Worm (Caenorhabditis elegans) whole organism, young adult: ENCODE results near the gene bicd-1.
A peak's percentile ranks its signal among the peaks of the same experiment; 100 is the strongest.

Experiments
- B0261.1 ChIP-seq: sonication (generic microtip); optimal IDR thresholded peaks from 2 replicates; lab custom pipeline; 2016; ENCODE audit warnings: mild to moderate bottlenecking, missing genetic modification characterization, moderate library complexity, missing compliant biosample characterization
- C17E4.6 ChIP-seq: fragments of 200-800 bp; sonication (Bioruptor generic); IDR thresholded peaks from 2 replicates; pipeline ENCODE4 v1.3.6; 2022; ENCODE audit warnings: missing genetic modification reagents, missing genetic modification characterization, missing compliant biosample characterization
- F23B12.7 ChIP-seq: sonication (generic microtip); optimal IDR thresholded peaks from 2 replicates; lab custom pipeline; 2017; ENCODE audit warnings: missing genetic modification characterization, mild to moderate bottlenecking, missing compliant biosample characterization, antibody characterized with exemption, moderate library complexity; ENCODE audit not compliant: insufficient read depth
- F49E8.2 ChIP-seq: sonication (generic microtip); optimal IDR thresholded peaks from 3 replicates; lab custom pipeline; 2017; ENCODE audit warnings: missing genetic modification characterization, mild to moderate bottlenecking, missing compliant biosample characterization, antibody characterized with exemption, moderate library complexity; ENCODE audit not compliant: insufficient read depth
- F55B11.4 ChIP-seq: sonication (generic microtip); optimal IDR thresholded peaks from 2 replicates; lab custom pipeline; 2016; ENCODE audit warnings: missing compliant biosample characterization, missing genetic modification characterization, borderline replicate concordance; ENCODE audit not compliant: insufficient read depth
- T07F8.4 ChIP-seq: sonication (generic microtip); optimal IDR thresholded peaks from 2 replicates; lab custom pipeline; 2016; ENCODE audit warnings: mild to moderate bottlenecking, missing genetic modification characterization, moderate library complexity, missing compliant biosample characterization
- T26A5.8 ChIP-seq: sonication (generic microtip); optimal IDR thresholded peaks from 2 replicates; lab custom pipeline; 2016; ENCODE audit warnings: missing genetic modification characterization, missing compliant biosample characterization
- ZK185.1 ChIP-seq: sonication (generic microtip); optimal IDR thresholded peaks from 2 replicates; lab custom pipeline; 2016; ENCODE audit warnings: mild to moderate bottlenecking, missing genetic modification characterization, missing compliant biosample characterization; ENCODE audit not compliant: poor library complexity, severe bottlenecking
- aptf-2 ChIP-seq: fragments of 200-800 bp; sonication (Bioruptor generic); conservative IDR thresholded peaks from 2 replicates; pipeline ENCODE4 v1.3.6; 2022; ENCODE audit warnings: missing genetic modification reagents, missing genetic modification characterization, missing compliant biosample characterization
- ceh-100 ChIP-seq: fragments of 200-800 bp; sonication (Bioruptor generic); IDR thresholded peaks from 2 replicates; pipeline ENCODE4 v1.3.6; 2022; ENCODE audit warnings: missing genetic modification reagents, missing genetic modification characterization, missing compliant biosample characterization
- ceh-27 ChIP-seq: fragments of 200-800 bp; sonication (Bioruptor generic); optimal IDR thresholded peaks from 2 replicates; lab custom pipeline; 2018; ENCODE audit warnings: mild to moderate bottlenecking, missing genetic modification characterization, moderate library complexity, missing compliant biosample characterization
- ceh-91 ChIP-seq: fragments of 200-800 bp; sonication (Bioruptor generic); IDR thresholded peaks from 2 replicates; pipeline ENCODE4 v1.3.6; 2022; ENCODE audit warnings: missing genetic modification reagents, missing genetic modification characterization, missing compliant biosample characterization
- dox-1 ChIP-seq: fragments of 200-800 bp; sonication (Bioruptor generic); IDR thresholded peaks from 2 replicates; pipeline ENCODE4 v1.3.6; 2022; ENCODE audit warnings: missing genetic modification reagents, missing genetic modification characterization, missing compliant biosample characterization
- dpff-1 ChIP-seq: sonication (generic microtip); optimal IDR thresholded peaks from 2 replicates; lab custom pipeline; 2017; ENCODE audit warnings: mild to moderate bottlenecking, missing genetic modification characterization, missing compliant biosample characterization
- fkh-3 ChIP-seq: sonication (generic microtip); optimal IDR thresholded peaks from 2 replicates; lab custom pipeline; 2016; ENCODE audit warnings: mild to moderate bottlenecking, missing genetic modification characterization, missing compliant biosample characterization
- gei-17 ChIP-seq: fragments of 200-800 bp; sonication (Bioruptor generic); optimal IDR thresholded peaks from 2 replicates; lab custom pipeline; 2018; ENCODE audit warnings: mild to moderate bottlenecking, missing genetic modification characterization, missing compliant biosample characterization
- hlh-12 ChIP-seq: sonication (generic microtip); optimal IDR thresholded peaks from 2 replicates; lab custom pipeline; 2016; ENCODE audit warnings: missing genetic modification characterization, missing compliant biosample characterization
- hlh-26 ChIP-seq: fragments of 200-800 bp; sonication (Bioruptor generic); conservative IDR thresholded peaks from 2 replicates; pipeline ENCODE4 v1.3.6; 2022; ENCODE audit warnings: missing genetic modification reagents, missing genetic modification characterization, missing compliant biosample characterization
- hrde-1 ChIP-seq: sonication (generic microtip); optimal IDR thresholded peaks from 2 replicates; lab custom pipeline; 2016; ENCODE audit warnings: missing genetic modification characterization, mild to moderate bottlenecking, missing compliant biosample characterization, moderate library complexity, missing genotype, missing genetic modification reagents, borderline replicate concordance
- lag-1 ChIP-seq: fragments of 200-800 bp; sonication (Bioruptor generic); IDR thresholded peaks from 2 replicates; pipeline ENCODE4 v1.3.6; 2022; ENCODE audit warnings: missing genetic modification reagents, missing genetic modification characterization, missing compliant biosample characterization
- let-607 ChIP-seq, 2 experiments: fragments of 200-800 bp in 1 of 2; sonication (Bioruptor generic) in 1 of 2; sonication (generic microtip) in 1 of 2; optimal IDR thresholded peaks; 2 replicates each; lab custom pipeline; 2016 to 2018; ENCODE audit warnings: mild to moderate bottlenecking in 2 of 2, missing compliant biosample characterization in 2 of 2, missing genetic modification characterization in 2 of 2, moderate library complexity in 2 of 2, missing genotype in 1 of 2
- lin-26 ChIP-seq: fragments of 200-800 bp; sonication (Bioruptor generic); IDR thresholded peaks from 2 replicates; pipeline ENCODE4 v1.3.6; 2022; ENCODE audit warnings: missing genetic modification reagents, missing genetic modification characterization, missing compliant biosample characterization
- lir-1 ChIP-seq: fragments of 200-800 bp; sonication (Bioruptor generic); conservative IDR thresholded peaks from 2 replicates; pipeline ENCODE4 v1.3.6; 2022; ENCODE audit warnings: missing genetic modification reagents, missing genetic modification characterization, missing compliant biosample characterization
- lsl-1 ChIP-seq: fragments of 200-800 bp; sonication (Bioruptor generic); optimal IDR thresholded peaks from 2 replicates; lab custom pipeline; 2018; ENCODE audit warnings: mild to moderate bottlenecking, missing genetic modification characterization, moderate library complexity, missing compliant biosample characterization
- madf-10 ChIP-seq: sonication (generic microtip); optimal IDR thresholded peaks from 2 replicates; lab custom pipeline; 2016; ENCODE audit warnings: mild to moderate bottlenecking, missing genetic modification characterization, missing compliant biosample characterization
- madf-8 ChIP-seq: fragments of 200-800 bp; sonication (Bioruptor generic); conservative IDR thresholded peaks from 2 replicates; pipeline ENCODE4 v1.3.6; 2022; ENCODE audit warnings: missing genetic modification reagents, missing genetic modification characterization, missing compliant biosample characterization
- mcd-1 ChIP-seq: fragments of 200-800 bp; sonication (Bioruptor generic); IDR thresholded peaks from 2 replicates; pipeline ENCODE4 v1.3.6; 2022; ENCODE audit warnings: missing genetic modification reagents, missing genetic modification characterization, missing compliant biosample characterization
- mel-28 ChIP-seq: sonication (generic microtip); optimal IDR thresholded peaks from 2 replicates; lab custom pipeline; 2016; ENCODE audit warnings: borderline replicate concordance, mild to moderate bottlenecking, missing genetic modification characterization, missing compliant biosample characterization
- nfya-1 ChIP-seq: sonication (generic microtip); optimal IDR thresholded peaks from 2 replicates; lab custom pipeline; 2017; ENCODE audit warnings: antibody characterized with exemption, missing compliant biosample characterization, missing genetic modification characterization, borderline replicate concordance; ENCODE audit not compliant: insufficient read depth
- nfyb-1 ChIP-seq: fragments of 200-800 bp; sonication (Bioruptor generic); IDR thresholded peaks from 2 replicates; pipeline ENCODE4 v1.3.6; 2022; ENCODE audit warnings: missing genetic modification reagents, missing genetic modification characterization, missing compliant biosample characterization
- nhr-80 ChIP-seq: sonication (generic microtip); optimal IDR thresholded peaks from 2 replicates; lab custom pipeline; 2016; ENCODE audit warnings: missing genetic modification characterization, missing compliant biosample characterization
- pha-4 ChIP-seq: fragments of 150-350 bp; sonication (generic microtip); optimal IDR thresholded peaks from 2 replicates; lab custom pipeline; 2014; ENCODE audit warnings: missing biosample characterization, missing genetic modification reagents, missing genetic modification characterization
- snpc-3.4 ChIP-seq: sonication (generic microtip); optimal IDR thresholded peaks from 2 replicates; lab custom pipeline; 2017; ENCODE audit warnings: missing genetic modification characterization, mild to moderate bottlenecking, missing compliant biosample characterization, antibody characterized with exemption, moderate library complexity, missing genotype, missing genetic modification reagents
- snpc-4 ChIP-seq, 5 experiments: fragments of 150-350 bp in 1 of 5; sonication (generic microtip) in 4 of 5; optimal IDR thresholded peaks; 2 replicates each; lab custom pipeline; 2014 to 2018; ENCODE audit warnings: missing genetic modification characterization in 5 of 5, missing biosample characterization in 3 of 5, antibody characterized with exemption in 2 of 5, mild to moderate bottlenecking in 2 of 5, missing compliant biosample characterization in 2 of 5, missing genotype in 2 of 5, moderate library complexity in 2 of 5, missing genetic modification reagents in 1 of 5
- sptf-2 ChIP-seq: fragments of 200-800 bp; sonication (Bioruptor generic); optimal IDR thresholded peaks from 2 replicates; lab custom pipeline; 2018; ENCODE audit warnings: mild to moderate bottlenecking, missing genetic modification characterization, missing compliant biosample characterization
- ztf-18 ChIP-seq: sonication (generic microtip); optimal IDR thresholded peaks from 2 replicates; lab custom pipeline; 2016; ENCODE audit warnings: missing genotype, mild to moderate bottlenecking, missing genetic modification characterization, missing compliant biosample characterization
- ztf-25 ChIP-seq: fragments of 200-800 bp; sonication (Bioruptor generic); IDR thresholded peaks from 2 replicates; pipeline ENCODE4 v1.3.6; 2022; ENCODE audit warnings: missing genetic modification reagents, missing genetic modification characterization, missing compliant biosample characterization
- ztf-3 ChIP-seq: fragments of 200-800 bp; sonication (Bioruptor generic); optimal IDR thresholded peaks from 2 replicates; lab custom pipeline; 2018; ENCODE audit warnings: mild to moderate bottlenecking, missing genetic modification characterization, missing compliant biosample characterization

bicd-1 gene

DNA sequence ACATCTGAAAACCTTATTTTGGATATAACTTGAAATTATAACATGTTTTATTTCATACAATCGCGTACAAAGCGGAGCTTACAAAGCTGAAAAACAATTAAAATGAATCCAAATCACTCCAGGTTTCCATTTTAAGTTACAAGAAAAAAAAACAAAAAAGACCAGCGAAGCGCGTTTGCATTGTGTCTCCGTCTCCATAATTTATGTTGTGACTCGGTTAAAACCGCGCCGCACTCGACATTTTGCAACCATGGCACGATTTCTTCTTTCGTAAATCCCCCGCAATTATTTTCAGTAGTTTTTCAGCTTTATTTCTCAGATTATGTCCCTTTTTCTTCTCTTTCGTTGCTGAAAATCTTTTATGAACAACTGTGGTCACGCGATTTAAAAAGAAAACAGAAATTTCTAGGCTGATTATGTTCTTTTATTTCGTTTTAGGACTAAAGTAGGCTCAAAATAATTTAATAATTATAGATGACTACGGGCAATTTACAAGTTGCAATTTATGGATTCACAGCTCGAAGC lies 13.3 kb upstream of the bicd-1 start, which contains the start of the genes F38A5.2 and dnj-11 (continued):
- TF ChIP-seq ZK185.1 (tag; lab: Kevin White, UChicago) (peak; percentile 2), ceh-100 (GFP tag; lab: Robert Waterston, UW) (peak; percentile 54; the same call in 1 of the 2 replicates), C17E4.6 (no peak), ceh-27 (peak; percentile 73), madf-8 (GFP tag; lab: Robert Waterston, UW) (no peak), lsl-1 (peak; percentile 46), T26A5.8 (no peak), madf-10 (no peak), pha-4 (peak; percentile 66), nfya-1 (tag; lab: Kevin White, UChicago) (no peak), T07F8.4 (no peak), B0261.1 (no peak), hlh-26 (GFP tag; lab: Robert Waterston, UW) (no peak)

DNA sequence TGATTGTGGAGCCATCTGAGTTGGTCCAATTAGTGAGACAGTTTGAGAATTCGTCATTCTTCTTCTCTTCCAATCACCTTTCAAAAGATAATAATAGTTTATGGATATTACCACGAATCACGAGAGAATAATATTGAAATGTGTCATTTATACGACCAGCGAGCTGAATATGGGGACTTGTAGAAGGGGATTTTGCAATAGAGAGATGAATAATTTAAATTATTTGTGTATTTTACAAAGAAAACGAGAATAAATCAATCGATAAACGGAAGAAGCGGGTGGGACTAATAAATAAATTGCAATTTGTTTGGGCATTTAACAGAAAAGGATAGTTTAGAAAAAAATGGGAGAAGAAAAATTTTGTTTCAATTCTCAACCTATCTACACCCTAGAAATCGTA lies 10.5 kb upstream of the bicd-1 start, which contains the start of gene odr-8:
Gene odr-8, minus strand, starts transcription at position 101 of the 400 bp plus-strand sequence.
- TF ChIP-seq snpc-3.4 (tag; lab: Kevin White, UChicago) = no peak
- no peak for TF ChIP-seq snpc-4 (GFP tag; optimal IDR thresholded peaks at IDR 0.05; lab: Kevin White, UChicago)
- TF ChIP-seq snpc-4 (tag; optimal IDR thresholded peaks at IDR 0.05; lab: Kevin White, UChicago) = peak in 1 of 4 experiments; percentile 50

DNA sequence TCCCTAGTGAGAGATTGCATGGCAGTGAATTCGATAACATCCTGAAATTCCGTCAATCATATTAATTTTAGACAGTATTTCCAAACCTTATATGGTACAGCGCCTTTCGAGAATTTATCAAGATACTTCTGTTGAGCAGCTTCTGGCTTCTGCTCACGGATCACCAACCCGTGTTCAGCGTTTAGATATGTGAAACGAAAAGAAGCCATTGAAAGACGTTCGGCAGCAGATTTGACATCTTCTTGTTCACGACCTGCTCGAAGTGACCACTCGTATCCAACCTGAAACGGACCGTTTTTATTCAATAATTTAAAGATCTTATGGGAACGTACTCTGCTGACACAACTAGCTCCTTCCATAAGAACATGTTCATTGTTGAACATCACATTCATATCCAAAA lies 9.5 kb upstream of the bicd-1 start:
- TF ChIP-seq mel-28 (tag; lab: Kevin White, UChicago) (no peak), F55B11.4 (tag; lab: Kevin White, UChicago) (no peak), ztf-3 (GFP tag; lab: Kevin White, UChicago) (no peak), sptf-2 (no peak), dpff-1 (tag; lab: Kevin White, UChicago) (no peak), mcd-1 (GFP tag; lab: Robert Waterston, UW) (no peak), let-607 (tag; optimal IDR thresholded peaks at IDR 0.05; lab: Kevin White, UChicago) (no peak), F23B12.7 (no peak), gei-17 (GFP tag; lab: Kevin White, UChicago) (no peak), dox-1 (GFP tag; lab: Robert Waterston, UW) (no peak), C17E4.6 (no peak), aptf-2 (no peak), nhr-80 (tag; lab: Kevin White, UChicago) (no peak), ztf-18 (tag; lab: Kevin White, UChicago) (no peak), lin-26 (GFP tag; lab: Robert Waterston, UW) (no peak), ceh-27 (no peak), hlh-12 (tag; lab: Kevin White, UChicago) (no peak), nfyb-1 (GFP tag; lab: Robert Waterston, UW) (no peak), lir-1 (GFP tag; lab: Robert Waterston, UW) (no peak), hrde-1 (no peak)
- TF ChIP-seq, all 124 proteins: peak for 0

DNA sequence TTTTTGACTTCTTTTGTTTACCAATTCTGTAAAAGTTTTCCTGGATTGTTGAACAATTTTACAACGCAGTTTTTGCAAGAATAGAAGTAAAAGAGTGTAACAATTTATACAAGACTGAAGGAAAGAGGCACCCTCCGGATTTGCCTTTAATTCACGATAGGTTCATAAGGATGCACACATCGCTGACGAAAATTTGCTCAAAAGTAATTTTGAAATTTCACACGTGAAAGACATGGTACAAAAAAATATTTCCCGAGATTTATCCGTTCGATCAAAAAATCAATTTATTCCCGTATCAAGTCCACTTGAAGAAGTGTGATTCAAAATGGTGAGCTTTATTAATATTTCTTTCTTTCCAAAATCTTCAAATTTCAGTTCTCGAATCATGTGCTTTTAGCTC lies 5.8 kb upstream of the bicd-1 start, which contains the start of gene C43G2.3:
Gene C43G2.3, plus strand, starts transcription at position 301 of the 400 bp plus-strand sequence.
- no peak for TF ChIP-seq ceh-91 (GFP tag; lab: Robert Waterston, UW)
- TF ChIP-seq nfyb-1 (GFP tag; lab: Robert Waterston, UW) = no peak
- TF ChIP-seq F49E8.2 = no peak
- TF ChIP-seq hlh-12 (tag; lab: Kevin White, UChicago) = no peak
- TF ChIP-seq ztf-25 (GFP tag; lab: Robert Waterston, UW) = no peak
- no peak for TF ChIP-seq fkh-3
- TF ChIP-seq C17E4.6 = no peak
- TF ChIP-seq lag-1 = no peak
